Worm (Caenorhabditis elegans) whole organism, mixed stage, embryonic: ENCODE results near the gene C25A8.2.

ENCODE experiments used
- M03D4.4 ChIP-seq: sonication (generic microtip); optimal IDR thresholded peaks from 2 replicates; lab custom pipeline; 2017; ENCODE audit warnings: mild to moderate bottlenecking, missing genetic modification characterization, missing compliant biosample characterization
- bed-3 ChIP-seq: fragments of 200-800 bp; sonication (Bioruptor generic); optimal IDR thresholded peaks from 3 replicates; lab custom pipeline; 2018; ENCODE audit warnings: mild to moderate bottlenecking, missing genetic modification characterization, moderate library complexity, missing compliant biosample characterization
- blmp-1 ChIP-seq: fragments of 150-350 bp; optimal IDR thresholded peaks from 2 replicates; lab custom pipeline; 2014; ENCODE audit warnings: missing biosample characterization, missing genetic modification characterization
- ceh-83 ChIP-seq: fragments of 200-800 bp; sonication (Bioruptor generic); optimal IDR thresholded peaks from 2 replicates; lab custom pipeline; 2018; ENCODE audit warnings: mild to moderate bottlenecking, missing genetic modification characterization, missing compliant biosample characterization
- ces-1 ChIP-seq: fragments of 150-350 bp; optimal IDR thresholded peaks from 2 replicates; lab custom pipeline; 2014; ENCODE audit warnings: missing biosample characterization, missing genetic modification reagents, missing genetic modification characterization
- cnd-1 ChIP-seq: fragments of 200-800 bp; sonication (Bioruptor generic); optimal IDR thresholded peaks from 2 replicates; lab custom pipeline; 2018; ENCODE audit warnings: mild to moderate bottlenecking, missing genetic modification characterization, missing compliant biosample characterization
- elt-1 ChIP-seq: sonication (generic microtip); optimal IDR thresholded peaks from 2 replicates; lab custom pipeline; 2017; ENCODE audit warnings: missing genetic modification characterization, mild to moderate bottlenecking, missing compliant biosample characterization, antibody characterized with exemption, moderate library complexity, borderline replicate concordance; ENCODE audit not compliant: insufficient read depth
- elt-3 ChIP-seq: fragments of 150-350 bp; optimal IDR thresholded peaks from 2 replicates; lab custom pipeline; 2014; ENCODE audit warnings: missing biosample characterization, missing genetic modification characterization
- flh-1 ChIP-seq: fragments of 200-800 bp; sonication (Bioruptor generic); optimal IDR thresholded peaks from 2 replicates; lab custom pipeline; 2018; ENCODE audit warnings: mild to moderate bottlenecking, missing genetic modification characterization, moderate library complexity, missing compliant biosample characterization
- hlh-1 ChIP-seq: fragments of 150-350 bp; optimal IDR thresholded peaks from 2 replicates; lab custom pipeline; 2014; ENCODE audit warnings: missing biosample characterization, missing genetic modification reagents, missing genetic modification characterization
- lsy-2 ChIP-seq: fragments of 150-350 bp; optimal IDR thresholded peaks from 2 replicates; lab custom pipeline; 2014; ENCODE audit warnings: missing biosample characterization, missing genetic modification characterization
- mls-2 ChIP-seq: sonication (generic microtip); optimal IDR thresholded peaks from 2 replicates; lab custom pipeline; 2016; ENCODE audit warnings: mild to moderate bottlenecking, missing genetic modification characterization, moderate library complexity, missing compliant biosample characterization
- nhr-12 ChIP-seq: fragments of 150-350 bp; optimal IDR thresholded peaks from 2 replicates; lab custom pipeline; 2014; ENCODE audit warnings: missing biosample characterization, missing genetic modification characterization
- nhr-2 ChIP-seq: fragments of 150-350 bp; optimal IDR thresholded peaks from 2 replicates; lab custom pipeline; 2014; ENCODE audit warnings: missing biosample characterization, missing genetic modification characterization
- nhr-28 ChIP-seq: fragments of 150-350 bp; optimal IDR thresholded peaks from 2 replicates; lab custom pipeline; 2014; ENCODE audit warnings: missing biosample characterization, missing genetic modification characterization
- nhr-76 ChIP-seq: sonication (generic microtip); optimal IDR thresholded peaks from 2 replicates; lab custom pipeline; 2017; ENCODE audit warnings: missing biosample characterization, missing genetic modification characterization
- sem-2 ChIP-seq: fragments of 200-800 bp; sonication (Bioruptor generic); optimal IDR thresholded peaks from 2 replicates; lab custom pipeline; 2018; ENCODE audit warnings: mild to moderate bottlenecking, missing genetic modification characterization, missing compliant biosample characterization
- snpc-4 ChIP-seq: fragments of 150-350 bp; optimal IDR thresholded peaks from 2 replicates; lab custom pipeline; 2014; ENCODE audit warnings: missing biosample characterization, missing genetic modification characterization
- sptf-1 ChIP-seq: sonication (generic microtip); optimal IDR thresholded peaks from 2 replicates; lab custom pipeline; 2017; ENCODE audit warnings: mild to moderate bottlenecking, missing genetic modification characterization, moderate library complexity, missing compliant biosample characterization
- tbx-8 ChIP-seq: fragments of 200-800 bp; sonication (Bioruptor generic); optimal IDR thresholded peaks from 2 replicates; lab custom pipeline; 2018; ENCODE audit warnings: mild to moderate bottlenecking, missing genetic modification characterization, moderate library complexity, missing compliant biosample characterization
- unc-62 ChIP-seq: fragments of 150-350 bp; optimal IDR thresholded peaks from 2 replicates; lab custom pipeline; 2014; ENCODE audit warnings: missing biosample characterization, missing genetic modification reagents, missing genetic modification characterization
- zip-8 ChIP-seq: fragments of 150-350 bp; optimal IDR thresholded peaks from 2 replicates; lab custom pipeline; 2014; ENCODE audit warnings: missing biosample characterization, missing genetic modification characterization

Gene C25A8.2

ce11 chrIV:7051515-7051914, 41.9 kb downstream of the C25A8.2 start:
- no peak for TF ChIP-seq elt-3
- no peak for TF ChIP-seq nhr-12
- TF ChIP-seq M03D4.4: no peak
- TF ChIP-seq zip-8: no peak
- TF ChIP-seq nhr-76 (tag; lab: Kevin White, UChicago): no peak
- TF ChIP-seq nhr-28 (tag; lab: Kevin White, UChicago): no peak
- TF ChIP-seq flh-1: no peak
- TF ChIP-seq unc-62 (GFP tag; lab: Kevin White, UChicago): no peak
- no peak for TF ChIP-seq blmp-1 (tag; lab: Kevin White, UChicago)
- no peak for TF ChIP-seq ceh-83 (GFP tag; lab: Kevin White, UChicago)
- TF ChIP-seq elt-1 (tag; lab: Kevin White, UChicago): no peak
- no peak for TF ChIP-seq nhr-2
- TF ChIP-seq ces-1 (GFP tag; lab: Kevin White, UChicago): no peak
- no peak for TF ChIP-seq cnd-1
- TF ChIP-seq sptf-1 (tag; lab: Kevin White, UChicago): no peak

- TF ChIP-seq tbx-8 (GFP tag; lab: Kevin White, UChicago): no peak
- TF ChIP-seq mls-2: no peak
- TF ChIP-seq bed-3 (GFP tag; lab: Kevin White, UChicago): no peak
- no peak for TF ChIP-seq snpc-4 (tag; lab: Kevin White, UChicago)
- TF ChIP-seq lsy-2: no peak
- no peak for TF ChIP-seq hlh-1 (tag; lab: Kevin White, UChicago)
Observed at ce11 chrIV:7052135-7052534, 42.5 kb downstream of the C25A8.2 start.

ce11 chrIV:7057677-7058076, 48.0 kb downstream of the C25A8.2 start, which contains the start of gene srx-50:
TSS of gene srx-50 (plus strand) at chrIV:7057977.
- TF ChIP-seq sem-2 (GFP tag; lab: Kevin White, UChicago) (no peak), cnd-1 (no peak), nhr-76 (tag; lab: Kevin White, UChicago) (no peak), nhr-28 (tag; lab: Kevin White, UChicago) (no peak), ces-1 (GFP tag; lab: Kevin White, UChicago) (no peak), nhr-12 (no peak), elt-1 (tag; lab: Kevin White, UChicago) (no peak), ceh-83 (GFP tag; lab: Kevin White, UChicago) (no peak)
